Fruit fly (Drosophila melanogaster) whole organism, embryonic: ENCODE measurements around the gene eco.

Experiments used
- Bgb ChIP-seq: fragments of 200-800 bp; sonication (Bioruptor generic); IDR thresholded peaks from 2 replicates; pipeline ENCODE4 v1.3.6; 2022; ENCODE audit warnings: missing biosample characterization, missing genetic modification characterization; ENCODE audit not compliant: partially characterized antibody
- CG10209 ChIP-seq: fragments of 200-800 bp; sonication (Bioruptor generic); optimal IDR thresholded peaks from 3 replicates; lab custom pipeline; 2017; ENCODE audit warnings: missing biosample characterization, mild to moderate bottlenecking, missing genetic modification characterization, missing genetic modification reagents
- CG11085 ChIP-seq: fragments of 200-800 bp; sonication (Bioruptor generic); IDR thresholded peaks from 2 replicates; pipeline ENCODE4 v1.3.6; 2022; ENCODE audit warnings: missing biosample characterization, missing genetic modification characterization
- CG11398 ChIP-seq: fragments of 200-800 bp; sonication (Bioruptor generic); optimal IDR thresholded peaks from 2 replicates; lab custom pipeline; 2016; ENCODE audit warnings: missing biosample characterization, missing genetic modification characterization
- CG1603 ChIP-seq: fragments of 200-800 bp; sonication (Bioruptor generic); optimal IDR thresholded peaks from 2 replicates; lab custom pipeline; 2019; ENCODE audit warnings: missing biosample characterization, mild to moderate bottlenecking, missing genetic modification characterization, moderate library complexity
- CG16813 ChIP-seq: fragments of 200-800 bp; sonication (Bioruptor generic); IDR thresholded peaks from 3 replicates; pipeline ENCODE4 v1.3.6; 2022; ENCODE audit warnings: missing biosample characterization, missing genetic modification characterization; ENCODE audit not compliant: partially characterized antibody
- CG16863 ChIP-seq: fragments of 200-800 bp; sonication (Bioruptor generic); optimal IDR thresholded peaks from 3 replicates; lab custom pipeline; 2016; ENCODE audit warnings: missing biosample characterization, missing genetic modification characterization
- CG18619 ChIP-seq: fragments of 200-800 bp; sonication (Bioruptor generic); optimal IDR thresholded peaks from 3 replicates; lab custom pipeline; 2017; ENCODE audit warnings: missing biosample characterization, mild to moderate bottlenecking, missing genetic modification characterization
- CG3163 ChIP-seq: fragments of 200-800 bp; sonication (Bioruptor generic); optimal IDR thresholded peaks from 3 replicates; lab custom pipeline; 2016; ENCODE audit warnings: missing biosample characterization, missing genetic modification characterization
- CG4820 ChIP-seq: fragments of 200-800 bp; sonication (Bioruptor generic); optimal IDR thresholded peaks from 3 replicates; lab custom pipeline; 2016; ENCODE audit warnings: missing biosample characterization, missing genetic modification characterization
- CG5180 ChIP-seq: fragments of 200-800 bp; sonication (Bioruptor generic); optimal IDR thresholded peaks from 3 replicates; lab custom pipeline; 2017; ENCODE audit warnings: missing biosample characterization, missing genetic modification characterization, mild to moderate bottlenecking, moderate library complexity, missing genetic modification reagents
- CG9876 ChIP-seq: fragments of 200-800 bp; sonication (Bioruptor generic); optimal IDR thresholded peaks from 2 replicates; lab custom pipeline; 2016; ENCODE audit warnings: missing biosample characterization, missing genetic modification characterization
- CHES-1-like ChIP-seq: fragments of 200-800 bp; sonication (Bioruptor generic); optimal IDR thresholded peaks from 2 replicates; lab custom pipeline; 2016; ENCODE audit warnings: missing biosample characterization, missing genetic modification characterization
- CTCF ChIP-seq: fragments of 200-800 bp; sonication (Bioruptor generic); optimal IDR thresholded peaks from 2 replicates; lab custom pipeline; 2017; ENCODE audit warnings: missing biosample characterization, mild to moderate bottlenecking, missing genetic modification characterization, moderate library complexity
- Camta ChIP-seq: fragments of 200-800 bp; sonication (Bioruptor generic); optimal IDR thresholded peaks from 2 replicates; lab custom pipeline; 2016; ENCODE audit warnings: missing biosample characterization, missing genetic modification characterization
- CoRest ChIP-seq: fragments of 200-800 bp; sonication (Bioruptor generic); optimal IDR thresholded peaks from 3 replicates; lab custom pipeline; 2018; ENCODE audit warnings: missing biosample characterization, mild to moderate bottlenecking, missing genetic modification characterization, moderate library complexity
- D19B ChIP-seq: fragments of 200-800 bp; sonication (Bioruptor generic); optimal IDR thresholded peaks from 2 replicates; lab custom pipeline; 2017; ENCODE audit warnings: missing biosample characterization, mild to moderate bottlenecking, missing genetic modification characterization
- Dip2 ChIP-seq: fragments of 200-800 bp; sonication (Bioruptor generic); IDR thresholded peaks from 2 replicates; pipeline ENCODE4 v1.3.6; 2022; ENCODE audit warnings: missing biosample characterization, missing genetic modification characterization
- Eip74EF ChIP-seq, 2 experiments: fragments of 200-800 bp in 1 of 2; fragments of >200 bp in 1 of 2; sonication (Bioruptor generic) in 1 of 2; optimal IDR thresholded peaks; 2 replicates each; lab custom pipeline; 2017 to 2019; ENCODE audit warnings: missing biosample characterization in 2 of 2, missing genetic modification characterization in 2 of 2, mild to moderate bottlenecking in 1 of 2, moderate library complexity in 1 of 2
- Gug ChIP-seq: fragments of 200-800 bp; sonication (Bioruptor generic); IDR thresholded peaks from 4 replicates; pipeline ENCODE4 v1.3.6; 2022; ENCODE audit warnings: missing biosample characterization, missing genetic modification characterization
- Hr78 ChIP-seq, 2 experiments: fragments of 200-800 bp in 1 of 2; fragments of >200 bp in 1 of 2; sonication (Bioruptor generic) in 1 of 2; optimal IDR thresholded peaks; 2 replicates each; lab custom pipeline; 2017 to 2019; ENCODE audit warnings: missing biosample characterization in 2 of 2, missing genetic modification characterization in 2 of 2, mild to moderate bottlenecking in 1 of 2, moderate library complexity in 1 of 2
- Kr ChIP-seq: fragments of 200-800 bp; sonication (Bioruptor generic); optimal IDR thresholded peaks from 2 replicates; lab custom pipeline; 2017; ENCODE audit warnings: missing biosample characterization, mild to moderate bottlenecking, missing genetic modification characterization
- MBD-R2 ChIP-seq: fragments of 200-800 bp; sonication (Bioruptor generic); IDR thresholded peaks from 2 replicates; pipeline ENCODE4 v1.3.6; 2022; ENCODE audit warnings: missing biosample characterization, missing genetic modification characterization
- Meics ChIP-seq: fragments of 200-800 bp; sonication (Bioruptor generic); optimal IDR thresholded peaks from 2 replicates; lab custom pipeline; 2017; ENCODE audit warnings: missing biosample characterization, mild to moderate bottlenecking, missing genetic modification characterization
- Neu2 ChIP-seq: fragments of 200-800 bp; sonication (Bioruptor generic); optimal IDR thresholded peaks from 3 replicates; lab custom pipeline; 2016; ENCODE audit warnings: missing biosample characterization, missing genetic modification characterization, borderline replicate concordance
- Nf-YB ChIP-seq: fragments of 200-800 bp; sonication (Bioruptor generic); optimal IDR thresholded peaks from 3 replicates; lab custom pipeline; 2019; ENCODE audit warnings: missing biosample characterization, mild to moderate bottlenecking, missing genetic modification characterization, moderate library complexity
- Stat92E ChIP-seq, 3 experiments: fragments of >200 bp in 2 of 3; fragments of 200-800 bp in 1 of 3; sonication (Bioruptor generic) in 1 of 3; optimal IDR thresholded peaks; 2 replicates each; lab custom pipeline; 2017 to 2019; ENCODE audit warnings: missing biosample characterization in 3 of 3, missing genetic modification characterization in 3 of 3, mild to moderate bottlenecking in 1 of 3, moderate library complexity in 1 of 3
- TFAM ChIP-seq: fragments of 200-800 bp; sonication (Bioruptor generic); optimal IDR thresholded peaks from 2 replicates; lab custom pipeline; 2017; ENCODE audit warnings: missing biosample characterization, missing genetic modification characterization, inconsistent platforms
- bbx ChIP-seq: fragments of 200-800 bp; sonication (Bioruptor generic); IDR thresholded peaks from 2 replicates; pipeline ENCODE4 v1.3.6; 2022; ENCODE audit warnings: missing biosample characterization, missing genetic modification characterization; ENCODE audit not compliant: partially characterized antibody
- br ChIP-seq: fragments of >200 bp; optimal IDR thresholded peaks from 2 replicates; lab custom pipeline; 2017
- croc ChIP-seq: fragments of 200-800 bp; sonication (Bioruptor generic); conservative IDR thresholded peaks from 3 replicates; pipeline ENCODE4 v1.3.6; 2022; ENCODE audit warnings: missing biosample characterization, missing genetic modification characterization
- danr ChIP-seq: fragments of 200-800 bp; sonication (Bioruptor generic); IDR thresholded peaks from 2 replicates; pipeline ENCODE4 v1.3.6; 2022; ENCODE audit warnings: missing biosample characterization, missing genetic modification characterization
- dysf ChIP-seq: fragments of 200-800 bp; sonication (Bioruptor generic); IDR thresholded peaks from 3 replicates; pipeline ENCODE4 v1.3.6; 2022; ENCODE audit warnings: missing biosample characterization, missing genetic modification characterization
- gcm ChIP-seq: fragments of 200-800 bp; sonication (Bioruptor generic); optimal IDR thresholded peaks from 2 replicates; lab custom pipeline; 2019; ENCODE audit warnings: missing biosample characterization, mild to moderate bottlenecking, missing genetic modification characterization, moderate library complexity
- hth ChIP-seq: fragments of >200 bp; optimal IDR thresholded peaks from 2 replicates; lab custom pipeline; 2017; ENCODE audit warnings: inconsistent platforms
- ind ChIP-seq: fragments of 200-800 bp; sonication (Bioruptor generic); optimal IDR thresholded peaks from 3 replicates; lab custom pipeline; 2016; ENCODE audit warnings: missing biosample characterization, missing genetic modification characterization
- jing ChIP-seq: fragments of 200-800 bp; sonication (Bioruptor generic); optimal IDR thresholded peaks from 2 replicates; lab custom pipeline; 2018; ENCODE audit warnings: missing biosample characterization, mild to moderate bottlenecking, missing genetic modification characterization
- lola ChIP-seq, 3 experiments: fragments of >200 bp in 2 of 3; fragments of 200-800 bp in 1 of 3; sonication (Bioruptor generic) in 1 of 3; optimal IDR thresholded peaks; 2 replicates each; lab custom pipeline; 2017 to 2019; ENCODE audit warnings: missing biosample characterization in 3 of 3, missing genetic modification characterization in 3 of 3, mild to moderate bottlenecking in 1 of 3, moderate library complexity in 1 of 3
- lov ChIP-seq, 2 experiments: fragments of 200-800 bp in 1 of 2; fragments of >200 bp in 1 of 2; sonication (Bioruptor generic) in 1 of 2; IDR thresholded peaks in 1 of 2; optimal IDR thresholded peaks in 1 of 2; 2 replicates in 1 of 2; 3 replicates in 1 of 2; pipeline versions ENCODE4 v1.3.6 to Lab custom; 2017 to 2022; ENCODE audit warnings: missing biosample characterization in 1 of 2, missing genetic modification characterization in 1 of 2
- maf-S ChIP-seq: fragments of 200-800 bp; sonication (Bioruptor generic); optimal IDR thresholded peaks from 2 replicates; lab custom pipeline; 2016; ENCODE audit warnings: missing biosample characterization, missing genetic modification characterization
- odd ChIP-seq: fragments of 200-800 bp; sonication (Bioruptor generic); optimal IDR thresholded peaks from 2 replicates; lab custom pipeline; 2017; ENCODE audit warnings: missing biosample characterization, mild to moderate bottlenecking, missing genetic modification characterization
- onecut ChIP-seq: fragments of 200-800 bp; sonication (Bioruptor generic); IDR thresholded peaks from 2 replicates; pipeline ENCODE4 v1.3.6; 2022; ENCODE audit warnings: missing biosample characterization, missing genetic modification characterization
- pita ChIP-seq: fragments of 200-800 bp; sonication (Bioruptor generic); optimal IDR thresholded peaks from 2 replicates; lab custom pipeline; 2017; ENCODE audit warnings: missing biosample characterization, mild to moderate bottlenecking, missing genetic modification characterization
- ssp ChIP-seq: fragments of 200-800 bp; sonication (Bioruptor generic); IDR thresholded peaks from 2 replicates; pipeline ENCODE4 v1.3.6; 2022; ENCODE audit warnings: missing biosample characterization, missing genetic modification characterization
- tio ChIP-seq: fragments of 200-800 bp; sonication (Bioruptor generic); optimal IDR thresholded peaks from 2 replicates; lab custom pipeline; 2017; ENCODE audit warnings: missing biosample characterization, missing genetic modification characterization, inconsistent platforms
- tll ChIP-seq, 2 experiments: fragments of 200-800 bp in 1 of 2; fragments of >200 bp in 1 of 2; sonication (Bioruptor generic) in 1 of 2; optimal IDR thresholded peaks; 2 replicates each; lab custom pipeline; 2017 to 2019; ENCODE audit warnings: missing biosample characterization in 2 of 2, missing genetic modification characterization in 2 of 2, mild to moderate bottlenecking in 1 of 2, moderate library complexity in 1 of 2
- wek ChIP-seq: fragments of 200-800 bp; sonication (Bioruptor generic); optimal IDR thresholded peaks from 3 replicates; lab custom pipeline; 2018; ENCODE audit warnings: missing biosample characterization, mild to moderate bottlenecking, missing genetic modification characterization, moderate library complexity
- zen2 ChIP-seq: fragments of 200-800 bp; sonication (Bioruptor generic); IDR thresholded peaks from 3 replicates; pipeline ENCODE4 v1.3.6; 2022; ENCODE audit warnings: missing biosample characterization, missing genetic modification characterization; ENCODE audit not compliant: partially characterized antibody

The eco gene

dm6 chr3L:7347984-7348631 is 9.0 kb upstream of the eco start, which contains the start of the genes Srp19 and qm (continued):
- TF ChIP-seq gcm (GFP tag; lab: Kevin White, UChicago) (peak; percentile 37), croc (no peak), CoRest (tag; lab: Kevin White, UChicago) (peak; percentile 68), Dip2 (GFP tag; lab: Robert Waterston, UW) (no peak), D19B (GFP tag; lab: Kevin White, UChicago) (no peak), zen2 (GFP tag; lab: Robert Waterston, UW) (peak; percentile 60; the same call in 2 of the 3 replicates), wek (peak; percentile 43), jing (GFP tag; lab: Kevin White, UChicago) (no peak), CG5180 (no peak), CHES-1-like (peak; percentile 16), lola (GFP tag; optimal IDR thresholded peaks at IDR 0.05; lab: Kevin White, UChicago) (peak in 1 of 3 experiments; percentile 13), MBD-R2 (GFP tag; lab: Robert Waterston, UW) (peak; percentile 75; the same call in 1 of the 2 replicates), CG18619 (peak; percentile 13), ssp (GFP tag; lab: Robert Waterston, UW) (no peak; the same call in none of the 2 replicates), hth (lab: Kevin White, UChicago) (no peak), CG1603 (tag; lab: Kevin White, UChicago) (peak; percentile 11), tio (GFP tag; lab: Kevin White, UChicago) (no peak), Nf-YB (GFP tag; lab: Kevin White, UChicago) (peak; percentile 39), CG4820 (GFP tag; lab: Kevin White, UChicago) (peak; percentile 6), CG3163 (GFP tag; lab: Kevin White, UChicago) (no peak), ind (GFP tag; lab: Kevin White, UChicago) (peak; percentile 57), bbx (peak; percentile 83), Stat92E (GFP tag; optimal IDR thresholded peaks at IDR 0.05; lab: Kevin White, UChicago) (peak in 1 of 3 experiments; percentile 48), odd (GFP tag; lab: Kevin White, UChicago) (peak; percentile 6), Eip74EF (GFP tag; optimal IDR thresholded peaks at IDR 0.05; lab: Kevin White, UChicago) (peak in 1 of 2 experiments; percentile 44), maf-S (GFP tag; lab: Kevin White, UChicago) (peak; percentile 61), CG16863 (GFP tag; lab: Kevin White, UChicago) (peak; percentile 25), CG10209 (GFP tag; lab: Kevin White, UChicago) (peak; percentile 1), CG11398 (GFP tag; lab: Kevin White, UChicago) (no peak), Neu2 (GFP tag; lab: Kevin White, UChicago) (no peak), tll (GFP tag; optimal IDR thresholded peaks at IDR 0.05; lab: Kevin White, UChicago) (peak; percentile 6 to 63), Hr78 (GFP tag; optimal IDR thresholded peaks at IDR 0.05; lab: Kevin White, UChicago) (peak in 1 of 2 experiments; percentile 96), onecut (GFP tag; lab: Robert Waterston, UW) (peak; percentile 44; the same call in 1 of the 2 replicates), Gug (GFP tag; lab: Robert Waterston, UW) (peak; percentile 24; the same call in 1 of the 4 replicates), Kr (GFP tag; lab: Kevin White, UChicago) (no peak), danr (GFP tag; lab: Robert Waterston, UW) (no peak), Camta (GFP tag; lab: Kevin White, UChicago) (peak; percentile 53), CG9876 (no peak), lov (optimal IDR thresholded peaks at IDR 0.05; lab: Kevin White, UChicago) (no peak), lov (GFP tag; IDR thresholded peaks at IDR 0.05; lab: Robert Waterston, UW) (no peak), CTCF (no peak), pita (GFP tag; lab: Kevin White, UChicago) (no peak), Meics (GFP tag; lab: Kevin White, UChicago) (peak; percentile 14), CG16813 (GFP tag; lab: Robert Waterston, UW) (peak; percentile 86), CG11085 (GFP tag; lab: Robert Waterston, UW) (0 out of 2 replicates have a peak, but pooled peaks have one; percentile 12), br (lab: Kevin White, UChicago) (no peak), Bgb (peak; percentile 81), dysf (GFP tag; lab: Robert Waterston, UW) (peak; percentile 64), TFAM (GFP tag; lab: Kevin White, UChicago) (no peak)
